Worm (Caenorhabditis elegans) whole organism, L4 larva: ENCODE results near the gene H14A12.5.

Source experiments
- D1046.2 ChIP-seq: fragments of 200-800 bp; sonication (Bioruptor generic); IDR thresholded peaks from 2 replicates; pipeline ENCODE4 v1.3.6; 2022; ENCODE audit warnings: missing genetic modification characterization, missing compliant biosample characterization
- F10B5.3 ChIP-seq: sonication (generic microtip); optimal IDR thresholded peaks from 2 replicates; lab custom pipeline; 2016; ENCODE audit warnings: mild to moderate bottlenecking, missing genetic modification characterization, missing compliant biosample characterization
- F37D6.2 ChIP-seq: sonication (generic microtip); optimal IDR thresholded peaks from 2 replicates; lab custom pipeline; 2016; ENCODE audit warnings: mild to moderate bottlenecking, missing genetic modification characterization, missing compliant biosample characterization
- Y105C5A.15 ChIP-seq: fragments of 200-800 bp; sonication (Bioruptor generic); IDR thresholded peaks from 2 replicates; pipeline ENCODE4 v1.3.6; 2022; ENCODE audit warnings: missing genetic modification characterization, missing compliant biosample characterization
- attf-4 ChIP-seq: sonication (generic microtip); optimal IDR thresholded peaks from 3 replicates; lab custom pipeline; 2017; ENCODE audit warnings: missing biosample characterization, missing genetic modification characterization
- ceh-20 ChIP-seq: fragments of 200-800 bp; sonication (Bioruptor generic); IDR thresholded peaks from 2 replicates; pipeline ENCODE4 v1.3.6; 2022; ENCODE audit warnings: missing genetic modification reagents, missing genetic modification characterization, missing compliant biosample characterization
- daf-16 ChIP-seq, 3 experiments: sonication (generic microtip); optimal IDR thresholded peaks; 2 replicates each; lab custom pipeline; 2016 to 2017; ENCODE audit warnings: missing genetic modification characterization in 3 of 3, missing genetic modification reagents in 3 of 3, mild to moderate bottlenecking in 2 of 3, missing compliant biosample characterization in 2 of 3, missing biosample characterization in 1 of 3, moderate library complexity in 1 of 3
- daf-19 ChIP-seq: fragments of 200-800 bp; sonication (Bioruptor generic); conservative IDR thresholded peaks from 2 replicates; pipeline ENCODE4 v1.3.6; 2022; ENCODE audit warnings: missing genetic modification characterization, missing compliant biosample characterization
- dmd-9 ChIP-seq: fragments of 200-800 bp; sonication (Bioruptor generic); IDR thresholded peaks from 2 replicates; pipeline ENCODE4 v1.3.6; 2022; ENCODE audit warnings: missing genetic modification reagents, missing genetic modification characterization, missing compliant biosample characterization
- dpl-1 ChIP-seq: fragments of 150-350 bp; optimal IDR thresholded peaks from 2 replicates; lab custom pipeline; 2014; ENCODE audit warnings: missing biosample characterization, missing genetic modification reagents, missing genetic modification characterization
- egl-43 ChIP-seq: fragments of 200-800 bp; sonication (Bioruptor generic); IDR thresholded peaks from 2 replicates; pipeline ENCODE4 v1.3.6; 2022; ENCODE audit warnings: missing genetic modification reagents, missing genetic modification characterization, missing compliant biosample characterization
- fkh-10 ChIP-seq: fragments of 150-350 bp; optimal IDR thresholded peaks from 2 replicates; lab custom pipeline; 2014; ENCODE audit warnings: missing biosample characterization, missing genetic modification reagents, missing genetic modification characterization
- gei-8 ChIP-seq: fragments of 200-800 bp; sonication (Bioruptor generic); optimal IDR thresholded peaks from 2 replicates; lab custom pipeline; 2018; ENCODE audit warnings: mild to moderate bottlenecking, missing genetic modification characterization, missing compliant biosample characterization
- hif-1 ChIP-seq, 2 experiments: sonication (generic microtip); optimal IDR thresholded peaks; 2 replicates each; lab custom pipeline; 2016 to 2017; ENCODE audit warnings: missing compliant biosample characterization in 2 of 2, missing genetic modification characterization in 2 of 2, missing genetic modification reagents in 2 of 2, missing genotype in 2 of 2, mild to moderate bottlenecking in 1 of 2
- lim-7 ChIP-seq: fragments of 200-800 bp; sonication (Bioruptor generic); IDR thresholded peaks from 2 replicates; pipeline ENCODE4 v1.3.6; 2022; ENCODE audit warnings: missing genetic modification characterization, missing compliant biosample characterization
- lin-29 ChIP-seq: fragments of 200-800 bp; sonication (Bioruptor generic); IDR thresholded peaks from 2 replicates; pipeline ENCODE4 v1.3.6; 2022; ENCODE audit warnings: missing genetic modification reagents, missing genetic modification characterization, missing compliant biosample characterization
- lin-38 ChIP-seq: fragments of 200-800 bp; sonication (Bioruptor generic); IDR thresholded peaks from 2 replicates; pipeline ENCODE4 v1.3.6; 2022; ENCODE audit warnings: missing genetic modification reagents, missing genetic modification characterization, missing compliant biosample characterization
- lsy-2 ChIP-seq, 2 experiments: fragments of 150-350 bp in 1 of 2; sonication (generic microtip) in 1 of 2; optimal IDR thresholded peaks; 2 replicates each; lab custom pipeline; 2014 to 2017; ENCODE audit warnings: missing biosample characterization in 2 of 2, missing genetic modification characterization in 2 of 2
- mep-1 ChIP-seq: fragments of 150-350 bp; sonication (generic microtip); optimal IDR thresholded peaks from 3 replicates; lab custom pipeline; 2014; ENCODE audit warnings: missing biosample characterization, missing genetic modification characterization
- mes-2 ChIP-seq: sonication (generic microtip); optimal IDR thresholded peaks from 2 replicates; lab custom pipeline; 2016; ENCODE audit warnings: missing genotype, mild to moderate bottlenecking, missing genetic modification characterization, missing compliant biosample characterization; ENCODE audit not compliant: poor library complexity, severe bottlenecking
- mxl-3 ChIP-seq: fragments of 200-800 bp; sonication (Bioruptor generic); optimal IDR thresholded peaks from 2 replicates; lab custom pipeline; 2018; ENCODE audit warnings: mild to moderate bottlenecking, missing genetic modification characterization, missing compliant biosample characterization
- nhr-102 ChIP-seq: sonication (generic microtip); optimal IDR thresholded peaks from 2 replicates; lab custom pipeline; 2016; ENCODE audit warnings: mild to moderate bottlenecking, missing genetic modification characterization, moderate library complexity, missing compliant biosample characterization
- nhr-11 ChIP-seq: fragments of 150-350 bp; optimal IDR thresholded peaks from 2 replicates; lab custom pipeline; 2014; ENCODE audit warnings: missing biosample characterization, missing genetic modification characterization
- nhr-6 ChIP-seq: fragments of 150-350 bp; optimal IDR thresholded peaks from 2 replicates; lab custom pipeline; 2014; ENCODE audit warnings: missing biosample characterization, missing genetic modification characterization
- nhr-77 ChIP-seq: fragments of 150-350 bp; optimal IDR thresholded peaks from 2 replicates; lab custom pipeline; 2014; ENCODE audit warnings: missing biosample characterization, missing genetic modification characterization
- pha-4 ChIP-seq, 2 experiments: fragments of 150-350 bp in 1 of 2; fragments of 200-800 bp in 1 of 2; sonication (Bioruptor generic) in 1 of 2; IDR thresholded peaks in 1 of 2; optimal IDR thresholded peaks in 1 of 2; 2 replicates each; pipeline versions ENCODE4 v1.3.6 to Lab custom; 2014 to 2022; ENCODE audit warnings: missing genetic modification characterization in 2 of 2, missing genetic modification reagents in 2 of 2, missing biosample characterization in 1 of 2, missing compliant biosample characterization in 1 of 2
- rbr-2 ChIP-seq: sonication (generic microtip); optimal IDR thresholded peaks from 2 replicates; lab custom pipeline; 2016; ENCODE audit warnings: missing genotype, missing genetic modification characterization, missing compliant biosample characterization
- sdz-12 ChIP-seq: fragments of 200-800 bp; sonication (Bioruptor generic); optimal IDR thresholded peaks from 2 replicates; lab custom pipeline; 2018; ENCODE audit warnings: mild to moderate bottlenecking, missing genetic modification characterization, missing compliant biosample characterization
- unc-130 ChIP-seq: sonication (generic microtip); optimal IDR thresholded peaks from 2 replicates; lab custom pipeline; 2016; ENCODE audit warnings: missing genetic modification reagents, missing genetic modification characterization, missing compliant biosample characterization
- zfp-2 ChIP-seq: sonication (generic microtip); optimal IDR thresholded peaks from 2 replicates; lab custom pipeline; 2016; ENCODE audit warnings: mild to moderate bottlenecking, missing genetic modification characterization, missing compliant biosample characterization
- zfp-3 ChIP-seq: fragments of 200-800 bp; sonication (Bioruptor generic); conservative IDR thresholded peaks from 2 replicates; pipeline ENCODE4 v1.3.6; 2022; ENCODE audit warnings: missing genetic modification reagents, missing genetic modification characterization, missing compliant biosample characterization
- zip-11 ChIP-seq: fragments of 200-800 bp; sonication (Bioruptor generic); IDR thresholded peaks from 2 replicates; pipeline ENCODE4 v1.3.6; 2022; ENCODE audit warnings: missing genetic modification characterization, missing compliant biosample characterization
- ztf-7 ChIP-seq: fragments of 150-350 bp; optimal IDR thresholded peaks from 2 replicates; lab custom pipeline; 2014; ENCODE audit warnings: missing biosample characterization, missing genetic modification characterization

The H14A12.5 gene

DNA sequence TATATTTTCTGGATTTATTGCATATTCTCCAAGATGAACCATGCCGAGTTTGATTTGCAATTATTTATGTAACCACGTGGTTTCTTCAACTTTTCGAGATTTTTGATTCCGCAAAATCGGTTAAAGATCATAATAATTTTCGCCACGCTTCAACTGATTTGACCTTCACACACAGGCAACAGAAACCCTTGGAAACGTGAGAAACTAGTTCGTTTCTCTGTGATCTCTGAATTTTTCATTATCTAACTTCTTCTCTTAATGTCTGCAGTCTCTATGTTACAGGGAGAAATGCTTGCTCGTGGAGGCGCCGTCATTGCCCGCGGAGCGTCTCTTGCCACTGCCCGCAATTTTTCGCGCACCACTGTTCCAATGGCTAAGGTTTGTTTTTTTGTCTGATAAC is 3.5 kb downstream of the H14A12.5 start, which contains the start of gene fum-1 (continued):
- TF ChIP-seq Y105C5A.15 (GFP tag; lab: Robert Waterston, UW) (no peak), zfp-2 (tag; lab: Kevin White, UChicago) (no peak), F10B5.3 (tag; lab: Kevin White, UChicago) (no peak), egl-43 (GFP tag; lab: Robert Waterston, UW) (no peak), daf-16 (GFP tag; optimal IDR thresholded peaks at IDR 0.05; lab: Kevin White, UChicago) (peak in 1 of 2 experiments; percentile 6), daf-16 (tag; optimal IDR thresholded peaks at IDR 0.05; lab: Kevin White, UChicago) (peak; percentile 31), lin-29 (no peak), ztf-7 (no peak), nhr-102 (tag; lab: Kevin White, UChicago) (peak; percentile 18), lin-38 (GFP tag; lab: Robert Waterston, UW) (peak; percentile 70), mes-2 (tag; lab: Kevin White, UChicago) (peak; percentile 55), nhr-77 (no peak), mxl-3 (GFP tag; lab: Kevin White, UChicago) (peak; percentile 69), gei-8 (GFP tag; lab: Kevin White, UChicago) (peak; percentile 21), fkh-10 (GFP tag; lab: Kevin White, UChicago) (no peak), zip-11 (no peak), dmd-9 (GFP tag; lab: Robert Waterston, UW) (no peak), unc-130 (no peak)

DNA sequence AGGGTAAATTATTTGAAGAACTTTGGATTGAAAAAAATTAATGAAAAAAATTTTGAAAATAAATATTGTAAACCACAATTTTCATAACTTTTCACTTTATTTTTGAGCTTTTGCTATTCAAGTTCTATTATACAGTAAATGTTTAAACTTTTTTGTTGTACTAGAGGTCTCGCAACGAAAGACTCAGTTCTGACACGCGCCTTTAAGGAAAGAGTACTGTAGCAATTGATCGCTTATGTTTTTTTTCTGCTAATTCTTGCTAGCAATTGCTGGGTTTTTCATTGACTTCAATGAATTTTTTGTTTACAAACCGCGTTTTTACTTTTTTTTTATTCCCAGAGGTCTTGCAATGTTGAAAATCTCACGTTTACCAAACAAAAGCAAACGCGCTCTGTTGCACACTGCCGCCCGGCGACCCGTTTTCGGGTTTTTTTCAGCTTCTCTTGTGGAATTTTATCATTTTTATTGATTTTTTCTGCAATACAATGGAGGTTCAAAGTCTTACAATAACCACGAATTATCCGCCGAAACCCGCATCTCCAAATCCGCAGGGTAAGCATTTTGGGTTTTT is 5.4 kb downstream of the H14A12.5 start, which contains the start of gene H14A12.3:
Gene H14A12.3, plus strand, starts transcription at position 360 of the 571 bp plus-strand sequence.
- TF ChIP-seq lsy-2 (tag; optimal IDR thresholded peaks at IDR 0.05; lab: Kevin White, UChicago) (peak in 1 of 2 experiments; percentile 39), mes-2 (tag; lab: Kevin White, UChicago) (peak; percentile 21), lin-38 (GFP tag; lab: Robert Waterston, UW) (peak; percentile 85), ceh-20 (GFP tag; lab: Robert Waterston, UW) (no peak), hif-1 (tag; optimal IDR thresholded peaks at IDR 0.05; lab: Kevin White, UChicago) (peak; percentile 1 to 97), pha-4 (GFP tag; IDR thresholded peaks at IDR 0.05; lab: Robert Waterston, UW) (no peak), pha-4 (tag; optimal IDR thresholded peaks at IDR 0.05; lab: Kevin White, UChicago) (peak; percentile 52), nhr-11 (tag; lab: Kevin White, UChicago) (no peak), dpl-1 (GFP tag; lab: Kevin White, UChicago) (peak; percentile 38), mep-1 (tag; lab: Kevin White, UChicago) (peak; percentile 24)

DNA sequence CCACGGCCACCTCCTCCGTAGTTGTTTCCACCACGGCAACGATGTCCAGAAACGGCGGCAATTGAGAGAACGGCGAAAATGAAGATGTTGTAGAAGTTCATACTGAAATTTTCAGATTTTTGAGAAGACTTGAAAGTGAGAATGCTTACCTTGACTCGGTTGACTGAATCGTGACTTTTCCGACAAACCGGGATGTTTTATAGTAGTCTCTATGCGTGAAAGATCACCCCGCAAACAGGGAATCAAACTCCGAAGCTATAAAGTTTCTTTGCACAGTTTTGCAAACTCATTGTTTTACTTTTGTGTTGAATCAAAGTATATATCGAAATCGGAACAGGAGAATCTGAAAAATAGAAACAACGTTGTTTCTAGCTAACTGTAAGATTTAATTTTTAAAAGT is 6.6 kb downstream of the H14A12.5 start, which contains the start of gene fipr-20:
Gene fipr-20, minus strand, starts transcription at position 101 of the 400 bp plus-strand sequence.
- TF ChIP-seq lim-7 (GFP tag; lab: Robert Waterston, UW) (no peak), nhr-6 (tag; lab: Kevin White, UChicago) (no peak), zfp-3 (no peak), dmd-9 (GFP tag; lab: Robert Waterston, UW) (no peak), D1046.2 (GFP tag; lab: Robert Waterston, UW) (no peak), zfp-2 (tag; lab: Kevin White, UChicago) (no peak), daf-19 (GFP tag; lab: Robert Waterston, UW) (no peak), zip-11 (no peak), rbr-2 (tag; lab: Kevin White, UChicago) (no peak), sdz-12 (GFP tag; lab: Kevin White, UChicago) (no peak), unc-130 (no peak), attf-4 (tag; lab: Kevin White, UChicago) (no peak), F37D6.2 (tag; lab: Kevin White, UChicago) (no peak), mes-2 (tag; lab: Kevin White, UChicago) (no peak)
